Fruit fly (Drosophila melanogaster) whole organism, embryonic: ENCODE data around the gene Snx27.
A peak's percentile ranks its signal among the peaks of the same experiment; 100 is the strongest.

Experiments used
- Bdp1 ChIP-seq: fragments of 200-800 bp; sonication (Bioruptor generic); optimal IDR thresholded peaks from 3 replicates; lab custom pipeline; 2016; ENCODE audit warnings: missing biosample characterization, missing genetic modification characterization
- CG11560 ChIP-seq: fragments of 200-800 bp; sonication (Bioruptor generic); IDR thresholded peaks from 3 replicates; pipeline ENCODE4 v1.3.6; 2022; ENCODE audit warnings: missing biosample characterization, missing genetic modification characterization
- CG12942 ChIP-seq: fragments of 200-800 bp; sonication (Bioruptor generic); optimal IDR thresholded peaks from 3 replicates; lab custom pipeline; 2016; ENCODE audit warnings: missing biosample characterization, missing genetic modification characterization
- CG13123 ChIP-seq: fragments of 200-800 bp; sonication (Bioruptor generic); optimal IDR thresholded peaks from 2 replicates; lab custom pipeline; 2016; ENCODE audit warnings: missing biosample characterization, missing genetic modification characterization
- CG13894 ChIP-seq: fragments of 200-800 bp; sonication (Bioruptor generic); optimal IDR thresholded peaks from 3 replicates; lab custom pipeline; 2018; ENCODE audit warnings: missing biosample characterization, mild to moderate bottlenecking, missing genetic modification characterization, moderate library complexity
- CG14965 ChIP-seq: fragments of 200-800 bp; sonication (Bioruptor generic); optimal IDR thresholded peaks from 2 replicates; lab custom pipeline; 2016; ENCODE audit warnings: missing biosample characterization, missing genetic modification characterization, borderline replicate concordance
- CG1529 ChIP-seq: fragments of 200-800 bp; sonication (Bioruptor generic); optimal IDR thresholded peaks from 3 replicates; lab custom pipeline; 2018; ENCODE audit warnings: missing biosample characterization, missing genetic modification characterization
- CG17328 ChIP-seq: fragments of 200-800 bp; sonication (Bioruptor generic); IDR thresholded peaks from 2 replicates; pipeline ENCODE4 v1.3.6; 2022; ENCODE audit warnings: missing biosample characterization, missing genetic modification characterization
- CG30020 ChIP-seq: fragments of 200-800 bp; optimal IDR thresholded peaks from 2 replicates; lab custom pipeline; 2019; ENCODE audit warnings: missing biosample characterization, mild to moderate bottlenecking, missing genetic modification characterization, moderate library complexity
- CG30403 ChIP-seq: fragments of 200-800 bp; sonication (Bioruptor generic); optimal IDR thresholded peaks from 3 replicates; lab custom pipeline; 2016; ENCODE audit warnings: missing biosample characterization, missing genetic modification characterization
- CG3065 ChIP-seq: fragments of 200-800 bp; sonication (Bioruptor generic); optimal IDR thresholded peaks from 2 replicates; lab custom pipeline; 2016; ENCODE audit warnings: missing biosample characterization, missing genetic modification characterization
- CG34224 ChIP-seq: fragments of 200-800 bp; sonication (Bioruptor generic); IDR thresholded peaks from 3 replicates; pipeline ENCODE4 v1.3.6; 2022; ENCODE audit warnings: missing biosample characterization, missing genetic modification characterization; ENCODE audit not compliant: partially characterized antibody
- CG5180 ChIP-seq: fragments of 200-800 bp; sonication (Bioruptor generic); optimal IDR thresholded peaks from 3 replicates; lab custom pipeline; 2017; ENCODE audit warnings: missing biosample characterization, missing genetic modification characterization, mild to moderate bottlenecking, moderate library complexity, missing genetic modification reagents
- CG6791 ChIP-seq: fragments of 200-800 bp; sonication (Bioruptor generic); IDR thresholded peaks from 3 replicates; pipeline ENCODE4 v1.3.6; 2022; ENCODE audit warnings: missing biosample characterization, missing genetic modification characterization; ENCODE audit not compliant: partially characterized antibody
- CG8359 ChIP-seq: fragments of 200-800 bp; sonication (Bioruptor generic); optimal IDR thresholded peaks from 2 replicates; lab custom pipeline; 2017; ENCODE audit warnings: missing biosample characterization, mild to moderate bottlenecking, missing genetic modification characterization, borderline replicate concordance
- CG9609 ChIP-seq: fragments of 200-800 bp; sonication (Bioruptor generic); optimal IDR thresholded peaks from 3 replicates; lab custom pipeline; 2016; ENCODE audit warnings: missing biosample characterization, missing genetic modification characterization
- Gsc ChIP-seq: fragments of 200-800 bp; sonication (Bioruptor generic); IDR thresholded peaks from 2 replicates; pipeline ENCODE4 v1.3.6; 2022; ENCODE audit warnings: missing biosample characterization, missing genetic modification characterization
- HHEX ChIP-seq: fragments of 200-800 bp; sonication (Bioruptor generic); optimal IDR thresholded peaks from 3 replicates; lab custom pipeline; 2017; ENCODE audit warnings: missing biosample characterization, mild to moderate bottlenecking, missing genetic modification characterization, missing genetic modification reagents
- Hand ChIP-seq: fragments of 200-800 bp; sonication (Bioruptor generic); optimal IDR thresholded peaks from 2 replicates; lab custom pipeline; 2017; ENCODE audit warnings: mild to moderate bottlenecking, missing biosample characterization, missing genetic modification reagents, missing genetic modification characterization
- Jarid2 ChIP-seq: fragments of 200-800 bp; sonication (Bioruptor generic); optimal IDR thresholded peaks from 3 replicates; lab custom pipeline; 2017; ENCODE audit warnings: mild to moderate bottlenecking, missing biosample characterization, missing genetic modification reagents, missing genetic modification characterization
- Med ChIP-seq: fragments of 200-800 bp; sonication (Bioruptor generic); peaks from one replicate; lab custom pipeline; 2016; ENCODE audit warnings: missing biosample characterization, missing genetic modification characterization, mild to moderate bottlenecking, inconsistent platforms, moderate library complexity
- Meics ChIP-seq: fragments of 200-800 bp; sonication (Bioruptor generic); optimal IDR thresholded peaks from 2 replicates; lab custom pipeline; 2017; ENCODE audit warnings: missing biosample characterization, mild to moderate bottlenecking, missing genetic modification characterization
- NK7.1 ChIP-seq: fragments of 200-800 bp; sonication (Bioruptor generic); optimal IDR thresholded peaks from 3 replicates; lab custom pipeline; 2016; ENCODE audit warnings: missing biosample characterization, missing genetic modification characterization
- PHDP ChIP-seq: fragments of 200-800 bp; sonication (Bioruptor generic); optimal IDR thresholded peaks from 3 replicates; lab custom pipeline; 2018; ENCODE audit warnings: missing biosample characterization, mild to moderate bottlenecking, missing genetic modification characterization, moderate library complexity
- Spps ChIP-seq: fragments of 200-800 bp; sonication (Bioruptor generic); optimal IDR thresholded peaks from 2 replicates; lab custom pipeline; 2018; ENCODE audit warnings: missing biosample characterization, mild to moderate bottlenecking, missing genetic modification characterization
- Stat92E ChIP-seq, 3 experiments: fragments of >200 bp in 2 of 3; fragments of 200-800 bp in 1 of 3; sonication (Bioruptor generic) in 1 of 3; optimal IDR thresholded peaks; 2 replicates each; lab custom pipeline; 2017 to 2019; ENCODE audit warnings: missing biosample characterization in 3 of 3, missing genetic modification characterization in 3 of 3, mild to moderate bottlenecking in 1 of 3, moderate library complexity in 1 of 3
- aop ChIP-seq: fragments of 200-800 bp; sonication (Bioruptor generic); IDR thresholded peaks from 2 replicates; pipeline ENCODE4 v1.3.6; 2022; ENCODE audit warnings: missing biosample characterization, missing genetic modification characterization
- bowl ChIP-seq: fragments of 200-800 bp; sonication (Bioruptor generic); IDR thresholded peaks from 2 replicates; pipeline ENCODE4 v1.3.6; 2022; ENCODE audit warnings: missing biosample characterization, missing genetic modification characterization
- ci ChIP-seq: fragments of 200-800 bp; sonication (Bioruptor generic); IDR thresholded peaks from 3 replicates; pipeline ENCODE4 v1.3.6; 2022; ENCODE audit warnings: missing biosample characterization, missing genetic modification characterization
- croc ChIP-seq: fragments of 200-800 bp; sonication (Bioruptor generic); conservative IDR thresholded peaks from 3 replicates; pipeline ENCODE4 v1.3.6; 2022; ENCODE audit warnings: missing biosample characterization, missing genetic modification characterization
- disco-r ChIP-seq: fragments of 200-800 bp; sonication (Bioruptor generic); optimal IDR thresholded peaks from 2 replicates; lab custom pipeline; 2016; ENCODE audit warnings: missing biosample characterization, missing genetic modification characterization
- dmrt11E ChIP-seq: fragments of 200-800 bp; sonication (Bioruptor generic); optimal IDR thresholded peaks from 3 replicates; lab custom pipeline; 2018; ENCODE audit warnings: missing biosample characterization, mild to moderate bottlenecking, missing genetic modification characterization, moderate library complexity
- gfzf ChIP-seq: fragments of 200-800 bp; sonication (Bioruptor generic); optimal IDR thresholded peaks from 2 replicates; lab custom pipeline; 2016; ENCODE audit warnings: missing biosample characterization, mild to moderate bottlenecking, missing genetic modification characterization, moderate library complexity
- grau ChIP-seq: fragments of 200-800 bp; optimal IDR thresholded peaks from 3 replicates; lab custom pipeline; 2019; ENCODE audit warnings: missing biosample characterization, mild to moderate bottlenecking, missing genetic modification characterization, moderate library complexity
- gt ChIP-seq: fragments of 200-800 bp; sonication (Bioruptor generic); IDR thresholded peaks from 2 replicates; pipeline ENCODE4 v1.3.6; 2022; ENCODE audit warnings: missing biosample characterization, missing genetic modification characterization
- nmo ChIP-seq: fragments of 200-800 bp; sonication (Bioruptor generic); optimal IDR thresholded peaks from 2 replicates; lab custom pipeline; 2018; ENCODE audit warnings: missing biosample characterization, mild to moderate bottlenecking, missing genetic modification characterization, moderate library complexity
- onecut ChIP-seq: fragments of 200-800 bp; sonication (Bioruptor generic); IDR thresholded peaks from 2 replicates; pipeline ENCODE4 v1.3.6; 2022; ENCODE audit warnings: missing biosample characterization, missing genetic modification characterization
- pfk ChIP-seq: fragments of 200-800 bp; sonication (Bioruptor generic); optimal IDR thresholded peaks from 2 replicates; lab custom pipeline; 2018; ENCODE audit warnings: missing biosample characterization, mild to moderate bottlenecking, missing genetic modification characterization, moderate library complexity
- pita ChIP-seq: fragments of 200-800 bp; sonication (Bioruptor generic); optimal IDR thresholded peaks from 2 replicates; lab custom pipeline; 2017; ENCODE audit warnings: missing biosample characterization, mild to moderate bottlenecking, missing genetic modification characterization
- sens-2 ChIP-seq: fragments of 200-800 bp; sonication (Bioruptor generic); IDR thresholded peaks from 2 replicates; pipeline ENCODE4 v1.3.6; 2022; ENCODE audit warnings: missing biosample characterization, missing genetic modification characterization
- stc ChIP-seq: fragments of 200-800 bp; sonication (Bioruptor generic); IDR thresholded peaks from 2 replicates; pipeline ENCODE4 v1.3.6; 2022; ENCODE audit warnings: missing biosample characterization, missing genetic modification characterization
- trh ChIP-seq: fragments of 200-800 bp; sonication (Bioruptor generic); optimal IDR thresholded peaks from 2 replicates; lab custom pipeline; 2016; ENCODE audit warnings: missing biosample characterization, missing genetic modification characterization
- ttk ChIP-seq: fragments of 200-800 bp; sonication (Bioruptor generic); IDR thresholded peaks from 2 replicates; pipeline ENCODE4 v2.1.2; 2022; ENCODE audit warnings: missing biosample characterization, missing genetic modification characterization
- wdn ChIP-seq: fragments of 200-800 bp; sonication (Bioruptor generic); IDR thresholded peaks from 2 replicates; pipeline ENCODE4 v1.3.6; 2022; ENCODE audit warnings: missing biosample characterization, missing genetic modification characterization
- wor ChIP-seq: fragments of 200-800 bp; sonication (Bioruptor generic); IDR thresholded peaks from 2 replicates; pipeline ENCODE4 v1.3.6; 2022; ENCODE audit warnings: missing biosample characterization, missing genetic modification characterization
- z ChIP-seq: fragments of 200-800 bp; sonication (Bioruptor generic); IDR thresholded peaks from 3 replicates; pipeline ENCODE4 v1.3.6; 2022; ENCODE audit warnings: missing biosample characterization, missing genetic modification characterization
- zfh1 ChIP-seq: fragments of 200-800 bp; sonication (Bioruptor generic); IDR thresholded peaks from 3 replicates; pipeline ENCODE4 v1.3.6; 2022; ENCODE audit warnings: missing biosample characterization, missing genetic modification characterization

Snx27 gene

DNA sequence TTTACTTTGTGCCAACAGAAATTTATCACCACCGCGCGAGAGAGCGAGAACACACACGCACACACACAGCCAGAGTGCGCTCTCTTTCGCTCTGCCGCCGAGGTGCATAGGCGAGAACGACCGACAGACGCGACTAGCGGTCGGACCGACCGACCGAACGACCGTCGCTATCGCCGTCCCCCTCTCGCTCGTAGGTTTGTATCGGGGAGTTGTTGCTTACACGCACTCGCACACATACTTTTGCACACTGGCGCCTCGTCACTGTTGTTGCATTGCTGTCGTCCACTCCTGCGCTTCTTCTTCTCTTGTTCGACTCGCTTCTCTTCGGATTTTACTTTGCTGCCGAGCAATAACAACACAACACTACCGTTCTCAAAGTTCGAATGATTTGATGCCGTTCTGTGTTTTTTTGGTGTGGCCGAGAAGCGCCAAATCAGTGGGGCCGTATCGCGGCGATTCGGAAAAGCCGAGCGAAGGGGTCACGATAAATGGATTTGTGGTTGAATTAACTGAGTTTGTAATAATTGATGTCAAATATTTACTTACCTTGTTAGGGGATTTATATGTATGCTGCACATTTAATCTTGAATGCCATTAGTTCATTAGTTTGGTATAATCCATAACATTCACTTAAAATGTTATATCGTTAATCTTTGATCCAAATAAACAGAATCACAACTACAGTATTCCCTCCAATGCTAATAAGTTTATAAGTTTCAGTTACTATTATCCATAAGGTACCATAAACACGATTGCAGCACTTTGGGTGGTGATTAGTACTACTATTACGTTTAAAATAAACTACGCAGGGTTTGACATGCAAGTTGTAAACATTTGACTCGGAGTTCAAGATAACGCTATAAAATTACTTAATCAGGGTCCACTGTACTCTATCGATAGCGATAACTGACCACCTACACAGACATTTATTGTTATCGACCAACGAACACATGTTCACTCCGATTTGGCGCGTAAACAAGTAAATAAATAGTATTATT is 9.3 kb upstream of the Snx27 start, which contains the start of the genes IntS6 and Rtel1 (continued):
- TF ChIP-seq pita (GFP tag; lab: Kevin White, UChicago) (no peak), wor (GFP tag; lab: Robert Waterston, UW) (peak; percentile 85), sens-2 (GFP tag; lab: Robert Waterston, UW) (peak; percentile 64; the same call in 1 of the 2 replicates), CG9609 (GFP tag; lab: Kevin White, UChicago) (peak; percentile 91), CG8359 (GFP tag; lab: Kevin White, UChicago) (peak; percentile 70), Med (GFP tag; lab: Kevin White, UChicago) (peak; percentile 98), zfh1 (GFP tag; lab: Robert Waterston, UW) (peak; percentile 82), ci (GFP tag; lab: Robert Waterston, UW) (peak; percentile 88), Stat92E (GFP tag; optimal IDR thresholded peaks at IDR 0.05; lab: Kevin White, UChicago) (peak in 1 of 3 experiments; percentile 38), PHDP (tag; lab: Kevin White, UChicago) (peak; percentile 90), grau (tag; lab: Kevin White, UChicago) (peak; percentile 100), Meics (GFP tag; lab: Kevin White, UChicago) (peak; percentile 90), NK7.1 (GFP tag; lab: Kevin White, UChicago) (peak; percentile 75), pfk (peak; percentile 36), CG13894 (tag; lab: Kevin White, UChicago) (peak; percentile 88), CG6791 (peak; percentile 31; the same call in 1 of the 3 replicates), Bdp1 (GFP tag; lab: Kevin White, UChicago) (peak; percentile 75), CG11560 (tag; lab: Robert Waterston, UW) (peak; percentile 78; the same call in 2 of the 3 replicates), Jarid2 (GFP tag; lab: Kevin White, UChicago) (peak; percentile 47), CG17328 (GFP tag; lab: Robert Waterston, UW) (peak; percentile 81), bowl (GFP tag; lab: Robert Waterston, UW) (peak; percentile 62; the same call in 1 of the 2 replicates), CG5180 (GFP tag; lab: Kevin White, UChicago) (peak; percentile 61), Gsc (peak; percentile 72), CG1529 (GFP tag; lab: Kevin White, UChicago) (peak; percentile 80), Hand (GFP tag; lab: Kevin White, UChicago) (peak; percentile 72), onecut (peak; percentile 79), aop (GFP tag; lab: Robert Waterston, UW) (no peak), HHEX (GFP tag; lab: Kevin White, UChicago) (peak; percentile 90), stc (GFP tag; lab: Robert Waterston, UW) (peak; percentile 84), dmrt11E (tag; lab: Kevin White, UChicago) (peak; percentile 81), nmo (peak; percentile 90), disco-r (peak; percentile 89), wdn (GFP tag; lab: Robert Waterston, UW) (peak; percentile 84), gfzf (GFP tag; lab: Kevin White, UChicago) (peak; percentile 92), CG30403 (GFP tag; lab: Kevin White, UChicago) (peak; percentile 94), CG30020 (peak; percentile 70), CG34224 (GFP tag; lab: Robert Waterston, UW) (no peak), CG3065 (peak; percentile 64), CG12942 (GFP tag; lab: Kevin White, UChicago) (peak; percentile 84), trh (GFP tag; lab: Kevin White, UChicago) (peak; percentile 51), gt (GFP tag; lab: Robert Waterston, UW) (peak; percentile 61; the same call in 1 of the 2 replicates), CG13123 (GFP tag; lab: Kevin White, UChicago) (peak; percentile 65), Spps (peak; percentile 64), ttk (GFP tag; lab: Robert Waterston, UW) (peak; percentile 87), z (GFP tag; lab: Robert Waterston, UW) (0 out of 3 replicates have a peak, but pooled peaks have one; percentile 11), croc (peak; percentile 79), CG14965 (peak; percentile 3)
